Worm (Caenorhabditis elegans): ENCODE data around the gene npp-9.

ce11 chrIII:3355791-3356190, 48.5 kb downstream of the npp-9 start:
- no peak for TF ChIP-seq dve-1 (tag; optimal IDR thresholded peaks at IDR 0.05; ENCODE audit: insufficient read depth)
- no peak for TF ChIP-seq T26A8.4 (GFP tag; IDR thresholded peaks at IDR 0.05)
- TF ChIP-seq F49E8.2 (tag; optimal IDR thresholded peaks at IDR 0.05; ENCODE audit: borderline replicate concordance) = no peak
- no peak for TF ChIP-seq nhr-77 (tag; optimal IDR thresholded peaks at IDR 0.05)
- no peak for TF ChIP-seq snpc-4 (tag; optimal IDR thresholded peaks at IDR 0.05)
- no peak for TF ChIP-seq ztf-11 (tag; optimal IDR thresholded peaks at IDR 0.05)
- no peak for TF ChIP-seq unc-130 (GFP tag; optimal IDR thresholded peaks at IDR 0.05)
- TF ChIP-seq ama-1 (optimal IDR thresholded peaks at IDR 0.05) = no peak
- TF ChIP-seq mdl-1 (tag; optimal IDR thresholded peaks at IDR 0.05) = no peak
